Worm (Caenorhabditis elegans) whole organism, young adult: ENCODE results near the gene F21C10.10.

Experiments
- B0336.3 ChIP-seq: fragments of 200-800 bp; sonication (Bioruptor generic); IDR thresholded peaks from 2 replicates; pipeline ENCODE4 v1.3.6; 2022; ENCODE audit warnings: missing genetic modification characterization, missing compliant biosample characterization
- F22D6.2 ChIP-seq: sonication (generic microtip); optimal IDR thresholded peaks from 2 replicates; lab custom pipeline; 2016; ENCODE audit warnings: mild to moderate bottlenecking, missing genetic modification characterization, missing compliant biosample characterization
- F33H1.4 ChIP-seq: fragments of 200-800 bp; sonication (Bioruptor generic); IDR thresholded peaks from 2 replicates; pipeline ENCODE4 v1.3.6; 2022; ENCODE audit warnings: missing genetic modification reagents, missing genetic modification characterization, missing compliant biosample characterization
- F39B2.1 ChIP-seq: fragments of 200-800 bp; sonication (Bioruptor generic); IDR thresholded peaks from 2 replicates; pipeline ENCODE4 v1.3.6; 2022; ENCODE audit warnings: missing genetic modification reagents, missing genetic modification characterization, missing compliant biosample characterization
- F55B11.4 ChIP-seq: sonication (generic microtip); optimal IDR thresholded peaks from 2 replicates; lab custom pipeline; 2016; ENCODE audit warnings: missing compliant biosample characterization, missing genetic modification characterization, borderline replicate concordance; ENCODE audit not compliant: insufficient read depth
- F57A8.1 ChIP-seq: fragments of 200-800 bp; sonication (Bioruptor generic); optimal IDR thresholded peaks from 2 replicates; lab custom pipeline; 2018; ENCODE audit warnings: mild to moderate bottlenecking, missing genetic modification characterization, moderate library complexity, missing compliant biosample characterization
- F57C9.4 ChIP-seq: sonication (generic microtip); optimal IDR thresholded peaks from 2 replicates; lab custom pipeline; 2017; ENCODE audit warnings: mild to moderate bottlenecking, missing genetic modification characterization, missing compliant biosample characterization
- K11D2.4 ChIP-seq: fragments of 200-800 bp; sonication (Bioruptor generic); IDR thresholded peaks from 2 replicates; pipeline ENCODE4 v1.3.6; 2022; ENCODE audit warnings: missing genetic modification reagents, missing genetic modification characterization, missing compliant biosample characterization
- T26A5.8 ChIP-seq: sonication (generic microtip); optimal IDR thresholded peaks from 2 replicates; lab custom pipeline; 2016; ENCODE audit warnings: missing genetic modification characterization, missing compliant biosample characterization
- Y53F4B.3 ChIP-seq: fragments of 200-800 bp; sonication (Bioruptor generic); IDR thresholded peaks from 2 replicates; pipeline ENCODE4 v1.3.6; 2022; ENCODE audit warnings: missing genetic modification reagents, missing genetic modification characterization, missing compliant biosample characterization
- Y53G8AR.9 ChIP-seq: fragments of 200-800 bp; sonication (Bioruptor generic); conservative IDR thresholded peaks from 2 replicates; pipeline ENCODE4 v1.3.6; 2022; ENCODE audit warnings: missing genetic modification reagents, missing genetic modification characterization, missing compliant biosample characterization
- Y56A3A.18 ChIP-seq: fragments of 200-800 bp; sonication (Bioruptor generic); IDR thresholded peaks from 2 replicates; pipeline ENCODE4 v1.3.6; 2022; ENCODE audit warnings: missing genetic modification reagents, missing genetic modification characterization, missing compliant biosample characterization
- Y95B8A.8 ChIP-seq: fragments of 200-800 bp; sonication (Bioruptor generic); IDR thresholded peaks from 2 replicates; pipeline ENCODE4 v1.3.6; 2022; ENCODE audit warnings: missing genetic modification reagents, missing genetic modification characterization, missing compliant biosample characterization
- ZK185.1 ChIP-seq: sonication (generic microtip); optimal IDR thresholded peaks from 2 replicates; lab custom pipeline; 2016; ENCODE audit warnings: mild to moderate bottlenecking, missing genetic modification characterization, missing compliant biosample characterization; ENCODE audit not compliant: poor library complexity, severe bottlenecking
- cebp-2 ChIP-seq: fragments of 200-800 bp; sonication (Bioruptor generic); IDR thresholded peaks from 2 replicates; pipeline ENCODE4 v1.3.6; 2022; ENCODE audit warnings: missing genetic modification characterization, missing compliant biosample characterization
- ceh-58 ChIP-seq: fragments of 200-800 bp; sonication (Bioruptor generic); IDR thresholded peaks from 2 replicates; pipeline ENCODE4 v1.3.6; 2022; ENCODE audit warnings: missing genetic modification characterization, missing compliant biosample characterization
- ceh-91 ChIP-seq: fragments of 200-800 bp; sonication (Bioruptor generic); IDR thresholded peaks from 2 replicates; pipeline ENCODE4 v1.3.6; 2022; ENCODE audit warnings: missing genetic modification reagents, missing genetic modification characterization, missing compliant biosample characterization
- die-1 ChIP-seq: sonication (generic microtip); optimal IDR thresholded peaks from 2 replicates; lab custom pipeline; 2016; ENCODE audit warnings: missing genotype, mild to moderate bottlenecking, missing genetic modification characterization, missing compliant biosample characterization
- dpff-1 ChIP-seq: sonication (generic microtip); optimal IDR thresholded peaks from 2 replicates; lab custom pipeline; 2017; ENCODE audit warnings: mild to moderate bottlenecking, missing genetic modification characterization, missing compliant biosample characterization
- egl-18 ChIP-seq: fragments of 200-800 bp; sonication (Bioruptor generic); IDR thresholded peaks from 2 replicates; pipeline ENCODE4 v1.3.6; 2022; ENCODE audit warnings: missing genetic modification reagents, missing genetic modification characterization, missing compliant biosample characterization
- egl-44 ChIP-seq: fragments of 200-800 bp; sonication (Bioruptor generic); IDR thresholded peaks from 2 replicates; pipeline ENCODE4 v1.3.6; 2022; ENCODE audit warnings: missing genetic modification reagents, missing genetic modification characterization, missing compliant biosample characterization
- ets-4 ChIP-seq: fragments of 200-800 bp; sonication (Bioruptor generic); optimal IDR thresholded peaks from 2 replicates; lab custom pipeline; 2018; ENCODE audit warnings: mild to moderate bottlenecking, missing genetic modification characterization, missing compliant biosample characterization
- fkh-3 ChIP-seq: sonication (generic microtip); optimal IDR thresholded peaks from 2 replicates; lab custom pipeline; 2016; ENCODE audit warnings: mild to moderate bottlenecking, missing genetic modification characterization, missing compliant biosample characterization
- hmg-20 ChIP-seq: fragments of 200-800 bp; sonication (Bioruptor generic); IDR thresholded peaks from 2 replicates; pipeline ENCODE4 v1.3.6; 2022; ENCODE audit warnings: missing genetic modification reagents, missing genetic modification characterization, missing compliant biosample characterization
- lin-54 ChIP-seq: fragments of 200-800 bp; sonication (Bioruptor generic); optimal IDR thresholded peaks from 2 replicates; lab custom pipeline; 2018; ENCODE audit warnings: mild to moderate bottlenecking, missing genetic modification characterization, missing compliant biosample characterization
- madf-10 ChIP-seq: sonication (generic microtip); optimal IDR thresholded peaks from 2 replicates; lab custom pipeline; 2016; ENCODE audit warnings: mild to moderate bottlenecking, missing genetic modification characterization, missing compliant biosample characterization
- mel-28 ChIP-seq: sonication (generic microtip); optimal IDR thresholded peaks from 2 replicates; lab custom pipeline; 2016; ENCODE audit warnings: borderline replicate concordance, mild to moderate bottlenecking, missing genetic modification characterization, missing compliant biosample characterization
- nfya-1 ChIP-seq: sonication (generic microtip); optimal IDR thresholded peaks from 2 replicates; lab custom pipeline; 2017; ENCODE audit warnings: antibody characterized with exemption, missing compliant biosample characterization, missing genetic modification characterization, borderline replicate concordance; ENCODE audit not compliant: insufficient read depth
- nhr-179 ChIP-seq: sonication (generic microtip); optimal IDR thresholded peaks from 2 replicates; lab custom pipeline; 2016; ENCODE audit warnings: mild to moderate bottlenecking, missing genetic modification characterization, missing compliant biosample characterization
- pbrm-1 ChIP-seq: fragments of 200-800 bp; sonication (Bioruptor generic); IDR thresholded peaks from 2 replicates; pipeline ENCODE4 v1.3.6; 2022; ENCODE audit warnings: missing genetic modification reagents, missing genetic modification characterization, missing compliant biosample characterization
- rpc-1 ChIP-seq, 2 experiments: fragments of 150-350 bp in 1 of 2; sonication (generic microtip) in 1 of 2; optimal IDR thresholded peaks; 2 replicates each; lab custom pipeline; 2014 to 2018; ENCODE audit warnings: missing biosample characterization in 1 of 2, missing genetic modification characterization in 1 of 2, missing genetic modification reagents in 1 of 2, missing genotype in 1 of 2
- snpc-4 ChIP-seq, 5 experiments: fragments of 150-350 bp in 1 of 5; sonication (generic microtip) in 4 of 5; optimal IDR thresholded peaks; 2 replicates each; lab custom pipeline; 2014 to 2018; ENCODE audit warnings: missing genetic modification characterization in 5 of 5, missing biosample characterization in 3 of 5, antibody characterized with exemption in 2 of 5, mild to moderate bottlenecking in 2 of 5, missing compliant biosample characterization in 2 of 5, missing genotype in 2 of 5, moderate library complexity in 2 of 5, missing genetic modification reagents in 1 of 5
- unc-62 ChIP-seq: fragments of 150-350 bp; optimal IDR thresholded peaks from 2 replicates; lab custom pipeline; 2014; ENCODE audit warnings: missing biosample characterization, missing genetic modification reagents, missing genetic modification characterization
- xnd-1 ChIP-seq: sonication (generic microtip); optimal IDR thresholded peaks from 2 replicates; lab custom pipeline; 2016; ENCODE audit warnings: missing genotype, missing genetic modification reagents, missing genetic modification characterization, missing compliant biosample characterization
- zfh-2 ChIP-seq: fragments of 200-800 bp; sonication (Bioruptor generic); conservative IDR thresholded peaks from 2 replicates; pipeline ENCODE4 v1.3.6; 2022; ENCODE audit warnings: missing genetic modification reagents, missing genetic modification characterization, missing compliant biosample characterization
- ztf-18 ChIP-seq: sonication (generic microtip); optimal IDR thresholded peaks from 2 replicates; lab custom pipeline; 2016; ENCODE audit warnings: missing genotype, mild to moderate bottlenecking, missing genetic modification characterization, missing compliant biosample characterization

F21C10.10 gene

DNA sequence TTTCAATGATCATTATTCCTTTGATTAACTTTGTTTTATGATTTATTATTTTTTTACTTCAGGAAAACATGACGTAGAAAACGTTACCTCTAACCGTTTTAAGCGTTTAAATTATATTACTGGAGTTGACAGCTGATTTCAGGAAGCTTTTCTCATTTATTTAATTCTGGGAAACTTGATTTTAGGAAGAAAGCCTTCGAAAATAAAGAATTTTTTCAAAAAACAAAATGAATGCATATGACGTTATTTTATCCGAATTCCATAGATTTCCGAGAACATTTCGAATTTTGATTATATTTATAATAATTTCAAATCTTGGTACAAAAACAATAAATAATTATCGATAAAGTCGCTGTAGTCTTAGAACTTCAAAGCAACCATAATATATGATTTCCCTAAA lies 46.8 kb upstream of the F21C10.10 start:
- TF ChIP-seq pbrm-1 (GFP tag; lab: Robert Waterston, UW) (no peak), unc-62 (no peak), rpc-1 (optimal IDR thresholded peaks at IDR 0.05; lab: Kevin White, UChicago) (no peak), rpc-1 (tag; optimal IDR thresholded peaks at IDR 0.05; lab: Kevin White, UChicago) (no peak), T26A5.8 (tag; lab: Kevin White, UChicago) (no peak), F55B11.4 (tag; lab: Kevin White, UChicago) (no peak), lin-54 (GFP tag; lab: Kevin White, UChicago) (no peak), egl-18 (no peak), K11D2.4 (GFP tag; lab: Robert Waterston, UW) (no peak), Y53G8AR.9 (GFP tag; lab: Robert Waterston, UW) (no peak), F33H1.4 (GFP tag; lab: Robert Waterston, UW) (no peak), zfh-2 (GFP tag; lab: Robert Waterston, UW) (no peak), Y53F4B.3 (GFP tag; lab: Robert Waterston, UW) (no peak), ceh-91 (no peak), cebp-2 (GFP tag; lab: Robert Waterston, UW) (no peak), Y95B8A.8 (no peak), F39B2.1 (GFP tag; lab: Robert Waterston, UW) (no peak), B0336.3 (GFP tag; lab: Robert Waterston, UW) (no peak), ztf-18 (tag; lab: Kevin White, UChicago) (no peak)

DNA sequence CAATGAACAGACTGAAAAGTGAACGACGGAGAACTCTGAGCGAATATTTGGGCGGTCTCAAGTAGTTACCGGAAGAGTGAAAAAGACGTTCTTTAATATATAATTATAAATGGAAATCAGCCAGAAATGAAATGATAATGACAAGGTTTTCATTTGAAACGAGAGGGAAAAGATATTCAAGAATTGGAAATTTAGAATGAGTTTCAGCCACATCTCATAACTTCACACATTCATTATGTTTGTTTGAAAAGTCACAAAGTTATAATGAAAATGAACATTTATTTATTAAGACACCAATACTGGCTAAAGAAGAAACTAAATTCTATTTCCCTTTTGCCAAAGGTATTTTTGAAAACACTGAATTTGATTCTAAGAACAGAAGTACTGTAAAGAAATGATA lies 45.0 kb upstream of the F21C10.10 start, which contains the start of gene C25E10.7:
Gene C25E10.7, minus strand, starts transcription at position 101 of the 400 bp plus-strand sequence.
- no peak for TF ChIP-seq egl-44
- TF ChIP-seq dpff-1: no peak
- no peak for TF ChIP-seq mel-28 (tag; lab: Kevin White, UChicago)
- TF ChIP-seq fkh-3 (tag; lab: Kevin White, UChicago): no peak
- no peak for TF ChIP-seq nhr-179 (tag; lab: Kevin White, UChicago)
- TF ChIP-seq ets-4 (GFP tag; lab: Kevin White, UChicago): no peak
- no peak for TF ChIP-seq madf-10 (tag; lab: Kevin White, UChicago)
- no peak for TF ChIP-seq nfya-1 (tag; lab: Kevin White, UChicago)
- no peak for TF ChIP-seq ceh-58 (GFP tag; lab: Robert Waterston, UW)
- no peak for TF ChIP-seq ZK185.1 (tag; lab: Kevin White, UChicago)
- TF ChIP-seq F22D6.2: no peak

ce11 chrV:9053235-9053634 lies 42.8 kb upstream of the F21C10.10 start:
- TF ChIP-seq madf-10 (tag; lab: Kevin White, UChicago) (no peak), hmg-20 (GFP tag; lab: Robert Waterston, UW) (no peak), F57A8.1 (GFP tag; lab: Kevin White, UChicago) (no peak), xnd-1 (no peak), die-1 (no peak), T26A5.8 (tag; lab: Kevin White, UChicago) (no peak), ceh-91 (no peak), Y56A3A.18 (no peak), F57C9.4 (tag; lab: Kevin White, UChicago) (no peak), snpc-4 (GFP tag; optimal IDR thresholded peaks at IDR 0.05; lab: Kevin White, UChicago) (no peak), snpc-4 (tag; optimal IDR thresholded peaks at IDR 0.05; lab: Kevin White, UChicago) (no peak), ztf-18 (tag; lab: Kevin White, UChicago) (no peak)
